Comparison of ENCODE assay signal across 4 fruit fly cellular contexts in genomic region chrX:6358198-6358597, dm6.
A peak's percentile ranks its signal among the peaks of the same experiment; 100 is the strongest.
TF ChIP-seq lines count a peak whose summit lies in the region.

No protein-coding gene starts in this region.

TF ChIP-seq in whole organism, adult, 20 proteins besides CTCF, POLR2A, EP300 and RAD21:
- TF ChIP-seq kay (GFP tag; lab: Kevin White, UChicago; ENCODE audit: borderline replicate concordance) (peak; percentile 75), Mnt (GFP tag; optimal IDR thresholded peaks at IDR 0.05; lab: Kevin White, UChicago) (no peak), tj (GFP tag; optimal IDR thresholded peaks at IDR 0.05; lab: Kevin White, UChicago) (peak; percentile 12), Clk (GFP tag; optimal IDR thresholded peaks at IDR 0.05; lab: Kevin White, UChicago) (no peak), cic (GFP tag; optimal IDR thresholded peaks at IDR 0.05; lab: Kevin White, UChicago) (no peak)

TF ChIP-seq in whole organism, prepupa, 60 proteins besides CTCF, POLR2A, EP300 and RAD21:
- TF ChIP-seq svp (GFP tag; lab: Kevin White, UChicago) (peak; percentile 58), achi (GFP tag; optimal IDR thresholded peaks at IDR 0.05; lab: Kevin White, UChicago) (no peak), vri (GFP tag; optimal IDR thresholded peaks at IDR 0.05; lab: Kevin White, UChicago) (peak; percentile 97), CG4318 (GFP tag; optimal IDR thresholded peaks at IDR 0.05; lab: Kevin White, UChicago) (no peak)

TF ChIP-seq in whole organism, pupa, 21 proteins besides CTCF, POLR2A, EP300 and RAD21:
- peak; percentile 22 for TF ChIP-seq EcR (GFP tag; optimal IDR thresholded peaks at IDR 0.05; lab: Kevin White, UChicago)
- no peak for TF ChIP-seq CG14655 (GFP tag; optimal IDR thresholded peaks at IDR 0.05; lab: Kevin White, UChicago)
- TF ChIP-seq Snoo (tag; optimal IDR thresholded peaks at IDR 0.05; lab: Kevin White, UChicago) = no peak
- no peak for TF ChIP-seq CG15710 (tag; optimal IDR thresholded peaks at IDR 0.05; lab: Kevin White, UChicago)

TF ChIP-seq in whole organism, wandering third instar larva, 38 proteins besides CTCF, POLR2A, EP300 and RAD21:
- TF ChIP-seq Jra (GFP tag; optimal IDR thresholded peaks at IDR 0.05; lab: Kevin White, UChicago) (no peak), Rel (GFP tag; optimal IDR thresholded peaks at IDR 0.05; lab: Kevin White, UChicago) (no peak), Rel (tag; optimal IDR thresholded peaks at IDR 0.05; lab: Kevin White, UChicago) (peak; percentile 99)
